Fruit fly (Drosophila melanogaster) whole organism, embryonic: ENCODE data around the gene saturn.
A peak's percentile ranks its signal among the peaks of the same experiment; 100 is the strongest.

Experiments
- Ada2b ChIP-seq: fragments of 200-800 bp; sonication (Bioruptor generic); IDR thresholded peaks from 2 replicates; pipeline ENCODE4 v1.3.6; 2022; ENCODE audit warnings: missing biosample characterization, missing genetic modification characterization
- Adf1 ChIP-seq: fragments of 200-800 bp; sonication (Bioruptor generic); IDR thresholded peaks from 2 replicates; pipeline ENCODE4 v1.3.6; 2022; ENCODE audit warnings: missing biosample characterization, missing genetic modification characterization
- Atf3 ChIP-seq: fragments of 200-800 bp; sonication (Bioruptor generic); optimal IDR thresholded peaks from 3 replicates; lab custom pipeline; 2016; ENCODE audit warnings: missing biosample characterization, missing genetic modification characterization
- CG10462 ChIP-seq: fragments of 200-800 bp; sonication (Bioruptor generic); optimal IDR thresholded peaks from 2 replicates; lab custom pipeline; 2016; ENCODE audit warnings: missing biosample characterization, missing genetic modification characterization
- CG14050 ChIP-seq: fragments of 200-800 bp; sonication (Bioruptor generic); IDR thresholded peaks from 3 replicates; pipeline ENCODE4 v1.3.6; 2022; ENCODE audit warnings: missing biosample characterization, missing genetic modification characterization
- CG14667 ChIP-seq: fragments of 200-800 bp; sonication (Bioruptor generic); IDR thresholded peaks from 2 replicates; pipeline ENCODE4 v1.3.6; 2022; ENCODE audit warnings: missing biosample characterization, missing genetic modification characterization
- CG14965 ChIP-seq: fragments of 200-800 bp; sonication (Bioruptor generic); optimal IDR thresholded peaks from 2 replicates; lab custom pipeline; 2016; ENCODE audit warnings: missing biosample characterization, missing genetic modification characterization, borderline replicate concordance
- CG15601 ChIP-seq: fragments of 200-800 bp; sonication (Bioruptor generic); optimal IDR thresholded peaks from 3 replicates; lab custom pipeline; 2019; ENCODE audit warnings: missing biosample characterization, mild to moderate bottlenecking, missing genetic modification characterization, moderate library complexity
- CG16863 ChIP-seq: fragments of 200-800 bp; sonication (Bioruptor generic); optimal IDR thresholded peaks from 3 replicates; lab custom pipeline; 2016; ENCODE audit warnings: missing biosample characterization, missing genetic modification characterization
- CG17829 ChIP-seq: fragments of 200-800 bp; optimal IDR thresholded peaks from 2 replicates; lab custom pipeline; 2019; ENCODE audit warnings: missing biosample characterization, mild to moderate bottlenecking, missing genetic modification characterization, moderate library complexity
- CG30020 ChIP-seq: fragments of 200-800 bp; optimal IDR thresholded peaks from 2 replicates; lab custom pipeline; 2019; ENCODE audit warnings: missing biosample characterization, mild to moderate bottlenecking, missing genetic modification characterization, moderate library complexity
- CG32532 ChIP-seq: fragments of 200-800 bp; sonication (Bioruptor generic); IDR thresholded peaks from 2 replicates; pipeline ENCODE4 v1.3.6; 2022; ENCODE audit warnings: missing biosample characterization, missing genetic modification characterization
- CG6272 ChIP-seq: fragments of 200-800 bp; sonication (Bioruptor generic); IDR thresholded peaks from 2 replicates; pipeline ENCODE4 v1.3.6; 2022; ENCODE audit warnings: missing biosample characterization, missing genetic modification characterization
- CG7372 ChIP-seq: fragments of 200-800 bp; sonication (Bioruptor generic); IDR thresholded peaks from 2 replicates; pipeline ENCODE4 v1.3.6; 2022; ENCODE audit warnings: missing biosample characterization, missing genetic modification characterization
- CG8388 ChIP-seq: fragments of 200-800 bp; sonication (Bioruptor generic); optimal IDR thresholded peaks from 2 replicates; lab custom pipeline; 2019; ENCODE audit warnings: missing biosample characterization, mild to moderate bottlenecking, missing genetic modification characterization, moderate library complexity
- CG9437 ChIP-seq: fragments of 200-800 bp; sonication (Bioruptor generic); optimal IDR thresholded peaks from 2 replicates; lab custom pipeline; 2018; ENCODE audit warnings: missing biosample characterization, mild to moderate bottlenecking, missing genetic modification characterization
- CG9727 ChIP-seq: fragments of 200-800 bp; sonication (Bioruptor generic); optimal IDR thresholded peaks from 3 replicates; lab custom pipeline; 2017; ENCODE audit warnings: missing biosample characterization, mild to moderate bottlenecking, missing genetic modification characterization
- Chrac-16 ChIP-seq: fragments of 200-800 bp; sonication (Bioruptor generic); optimal IDR thresholded peaks from 3 replicates; lab custom pipeline; 2016; ENCODE audit warnings: missing biosample characterization, missing genetic modification characterization
- CkIIα-i1 ChIP-seq: fragments of 200-800 bp; sonication (Bioruptor generic); IDR thresholded peaks from 2 replicates; pipeline ENCODE4 v1.3.6; 2022; ENCODE audit warnings: missing biosample characterization, missing genetic modification characterization
- D ChIP-seq, 2 experiments: fragments of 200-800 bp in 1 of 2; fragments of >200 bp in 1 of 2; sonication (Bioruptor generic) in 1 of 2; optimal IDR thresholded peaks; 2 replicates in 1 of 2; 3 replicates in 1 of 2; lab custom pipeline; 2017; ENCODE audit warnings: mild to moderate bottlenecking in 1 of 2, missing biosample characterization in 1 of 2, missing genetic modification characterization in 1 of 2, missing genetic modification reagents in 1 of 2
- Dfd ChIP-seq, 2 experiments: fragments of >200 bp; optimal IDR thresholded peaks; 2 replicates each; lab custom pipeline; 2017; ENCODE audit warnings: missing biosample characterization in 2 of 2, missing genetic modification characterization in 2 of 2
- Dref ChIP-seq: fragments of 200-800 bp; sonication (Bioruptor generic); IDR thresholded peaks from 2 replicates; pipeline ENCODE4 v1.3.6; 2022; ENCODE audit warnings: missing biosample characterization, missing genetic modification characterization
- Drgx ChIP-seq: fragments of 200-800 bp; sonication (Bioruptor generic); IDR thresholded peaks from 2 replicates; pipeline ENCODE4 v1.3.6; 2022; ENCODE audit warnings: missing biosample characterization, missing genetic modification characterization
- Gug ChIP-seq: fragments of 200-800 bp; sonication (Bioruptor generic); IDR thresholded peaks from 4 replicates; pipeline ENCODE4 v1.3.6; 2022; ENCODE audit warnings: missing biosample characterization, missing genetic modification characterization
- HLHmδ ChIP-seq: fragments of 200-800 bp; sonication (Bioruptor generic); optimal IDR thresholded peaks from 2 replicates; lab custom pipeline; 2018; ENCODE audit warnings: missing biosample characterization, mild to moderate bottlenecking, missing genetic modification characterization, moderate library complexity
- Sry-β ChIP-seq: fragments of 200-800 bp; sonication (Bioruptor generic); optimal IDR thresholded peaks from 2 replicates; lab custom pipeline; 2018; ENCODE audit warnings: missing biosample characterization, mild to moderate bottlenecking, missing genetic modification characterization, moderate library complexity
- Taf1 ChIP-seq: fragments of 200-800 bp; sonication (Bioruptor generic); IDR thresholded peaks from 2 replicates; pipeline ENCODE4 v1.3.6; 2022; ENCODE audit warnings: missing biosample characterization, missing genetic modification characterization
- ab ChIP-seq: fragments of 200-800 bp; sonication (Bioruptor generic); optimal IDR thresholded peaks from 2 replicates; lab custom pipeline; 2016; ENCODE audit warnings: missing biosample characterization, missing genetic modification characterization
- ac ChIP-seq: fragments of 200-800 bp; sonication (Bioruptor generic); optimal IDR thresholded peaks from 3 replicates; lab custom pipeline; 2017; ENCODE audit warnings: missing biosample characterization, mild to moderate bottlenecking, missing genetic modification characterization
- al ChIP-seq: fragments of 200-800 bp; sonication (Bioruptor generic); IDR thresholded peaks from 2 replicates; pipeline ENCODE4 v1.3.6; 2022; ENCODE audit warnings: missing biosample characterization, missing genetic modification characterization
- amos ChIP-seq: fragments of 200-800 bp; sonication (Bioruptor generic); IDR thresholded peaks from 2 replicates; pipeline ENCODE4 v1.3.6; 2022; ENCODE audit warnings: missing biosample characterization, missing genetic modification characterization; ENCODE audit not compliant: partially characterized antibody
- bbx ChIP-seq: fragments of 200-800 bp; sonication (Bioruptor generic); IDR thresholded peaks from 2 replicates; pipeline ENCODE4 v1.3.6; 2022; ENCODE audit warnings: missing biosample characterization, missing genetic modification characterization; ENCODE audit not compliant: partially characterized antibody
- cas ChIP-seq: fragments of 200-800 bp; sonication (Bioruptor generic); IDR thresholded peaks from 2 replicates; pipeline ENCODE4 v1.3.6; 2022; ENCODE audit warnings: missing biosample characterization, missing genetic modification characterization
- crol ChIP-seq: fragments of 200-800 bp; sonication (Bioruptor generic); IDR thresholded peaks from 2 replicates; pipeline ENCODE4 v1.3.6; 2022; ENCODE audit warnings: missing biosample characterization, missing genetic modification characterization
- danr ChIP-seq: fragments of 200-800 bp; sonication (Bioruptor generic); IDR thresholded peaks from 2 replicates; pipeline ENCODE4 v1.3.6; 2022; ENCODE audit warnings: missing biosample characterization, missing genetic modification characterization
- dati ChIP-seq: fragments of 200-800 bp; sonication (Bioruptor generic); IDR thresholded peaks from 2 replicates; pipeline ENCODE4 v1.3.6; 2022; ENCODE audit warnings: missing biosample characterization, missing genetic modification characterization
- eve ChIP-seq, 2 experiments: fragments of >200 bp; optimal IDR thresholded peaks; 2 replicates each; lab custom pipeline; 2017; ENCODE audit warnings: missing biosample characterization in 2 of 2, missing genetic modification characterization in 2 of 2
- ham ChIP-seq: fragments of 200-800 bp; sonication (Bioruptor generic); IDR thresholded peaks from 2 replicates; pipeline ENCODE4 v1.3.6; 2022; ENCODE audit warnings: missing biosample characterization, missing genetic modification characterization
- kni ChIP-seq: fragments of 200-800 bp; sonication (Bioruptor generic); optimal IDR thresholded peaks from 3 replicates; lab custom pipeline; 2017; ENCODE audit warnings: mild to moderate bottlenecking, missing biosample characterization, missing genetic modification reagents, missing genetic modification characterization
- oc ChIP-seq: fragments of 200-800 bp; sonication (Bioruptor generic); optimal IDR thresholded peaks from 2 replicates; lab custom pipeline; 2018; ENCODE audit warnings: missing biosample characterization, mild to moderate bottlenecking, missing genetic modification characterization, moderate library complexity
- odd ChIP-seq: fragments of 200-800 bp; sonication (Bioruptor generic); optimal IDR thresholded peaks from 2 replicates; lab custom pipeline; 2017; ENCODE audit warnings: missing biosample characterization, mild to moderate bottlenecking, missing genetic modification characterization
- onecut ChIP-seq: fragments of 200-800 bp; sonication (Bioruptor generic); IDR thresholded peaks from 2 replicates; pipeline ENCODE4 v1.3.6; 2022; ENCODE audit warnings: missing biosample characterization, missing genetic modification characterization
- pros ChIP-seq: fragments of 200-800 bp; sonication (Bioruptor generic); optimal IDR thresholded peaks from 3 replicates; lab custom pipeline; 2019; ENCODE audit warnings: missing biosample characterization, mild to moderate bottlenecking, missing genetic modification characterization, moderate library complexity
- ro ChIP-seq: fragments of 200-800 bp; sonication (Bioruptor generic); IDR thresholded peaks from 2 replicates; pipeline ENCODE4 v1.3.6; 2022; ENCODE audit warnings: missing biosample characterization, missing genetic modification characterization
- schlank ChIP-seq: fragments of 200-800 bp; sonication (Bioruptor generic); optimal IDR thresholded peaks from 2 replicates; lab custom pipeline; 2018; ENCODE audit warnings: missing biosample characterization, mild to moderate bottlenecking, missing genetic modification characterization
- sim ChIP-seq: fragments of 200-800 bp; sonication (Bioruptor generic); IDR thresholded peaks from 2 replicates; pipeline ENCODE4 v1.3.6; 2022; ENCODE audit warnings: missing biosample characterization, missing genetic modification characterization
- slou ChIP-seq: fragments of 200-800 bp; sonication (Bioruptor generic); optimal IDR thresholded peaks from 3 replicates; lab custom pipeline; 2016; ENCODE audit warnings: missing biosample characterization, missing genetic modification characterization
- tup ChIP-seq: fragments of 200-800 bp; sonication (Bioruptor generic); optimal IDR thresholded peaks from 2 replicates; lab custom pipeline; 2016; ENCODE audit warnings: missing biosample characterization, mild to moderate bottlenecking, missing genetic modification characterization, moderate library complexity
- unpg ChIP-seq: fragments of 200-800 bp; sonication (Bioruptor generic); optimal IDR thresholded peaks from 3 replicates; lab custom pipeline; 2018; ENCODE audit warnings: missing biosample characterization, mild to moderate bottlenecking, missing genetic modification characterization, moderate library complexity
- wdn ChIP-seq: fragments of 200-800 bp; sonication (Bioruptor generic); IDR thresholded peaks from 2 replicates; pipeline ENCODE4 v1.3.6; 2022; ENCODE audit warnings: missing biosample characterization, missing genetic modification characterization
- yki ChIP-seq: fragments of >200 bp; optimal IDR thresholded peaks from 3 replicates; lab custom pipeline; 2018

saturn gene

DNA sequence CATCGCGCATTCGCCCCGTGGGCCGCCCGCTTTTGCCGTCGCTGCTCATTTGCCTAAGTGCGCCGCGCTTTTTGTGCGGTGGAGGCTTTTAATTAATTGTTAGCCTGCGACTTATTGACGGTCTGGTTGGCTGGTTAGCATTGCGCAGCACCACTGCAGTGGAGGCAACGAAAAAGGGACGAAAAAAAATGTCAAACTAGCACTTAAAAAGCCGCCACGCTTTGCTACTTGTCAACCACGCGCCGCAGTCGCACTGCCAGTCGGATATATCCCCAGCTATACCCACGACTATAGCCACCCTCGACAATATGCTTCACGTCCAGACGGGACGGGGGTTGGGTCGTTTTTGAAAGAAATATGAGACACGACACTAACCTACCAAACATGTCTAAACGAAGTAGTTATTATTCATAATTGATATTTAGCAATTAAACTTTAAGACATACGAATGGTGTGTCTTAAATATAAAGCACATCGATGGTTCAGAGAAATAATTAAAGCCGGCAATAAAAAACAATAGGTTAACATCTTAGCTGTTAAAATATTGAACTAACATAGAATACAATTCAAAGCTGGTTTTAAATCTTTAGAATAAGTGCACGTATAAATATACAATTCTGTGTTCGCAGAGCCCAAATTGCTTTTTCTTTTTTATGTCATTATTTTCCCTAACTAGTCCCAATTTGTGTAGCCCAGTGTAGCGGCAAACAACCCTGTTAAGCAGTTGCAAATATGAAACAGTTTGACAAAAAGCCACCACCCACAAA lies 30.8 kb upstream of the saturn start (continued):
- TF ChIP-seq CG14667 (GFP tag; lab: Robert Waterston, UW): no peak
- no peak for TF ChIP-seq crol (GFP tag; lab: Robert Waterston, UW)
- peak; percentile 57 for TF ChIP-seq CG15601 (tag; lab: Kevin White, UChicago)
- peak; percentile 48 for TF ChIP-seq CG8388 (GFP tag; lab: Kevin White, UChicago)
- peak; percentile 22 for TF ChIP-seq CG9437
- no peak for TF ChIP-seq yki (lab: Kevin White, UChicago)
- TF ChIP-seq Adf1: no peak
- TF ChIP-seq danr (GFP tag; lab: Robert Waterston, UW): no peak
- no peak for TF ChIP-seq oc (tag; lab: Kevin White, UChicago)
- TF ChIP-seq slou (GFP tag; lab: Kevin White, UChicago): no peak
- TF ChIP-seq Dfd (GFP tag; optimal IDR thresholded peaks at IDR 0.05; lab: Kevin White, UChicago): no peak
- TF ChIP-seq Chrac-16: no peak
- TF ChIP-seq ab (GFP tag; lab: Kevin White, UChicago): no peak
- no peak for TF ChIP-seq D (optimal IDR thresholded peaks at IDR 0.05; lab: Kevin White, UChicago)
- peak; percentile 88 for TF ChIP-seq D (GFP tag; optimal IDR thresholded peaks at IDR 0.05; lab: Kevin White, UChicago)
- no peak for TF ChIP-seq CG14050 (GFP tag; lab: Robert Waterston, UW)
- peak; percentile 44 for TF ChIP-seq CG17829 (tag; lab: Kevin White, UChicago)
- peak; percentile 53 for TF ChIP-seq odd (GFP tag; lab: Kevin White, UChicago)
- TF ChIP-seq Sry-β (GFP tag; lab: Kevin White, UChicago): no peak
- no peak for TF ChIP-seq CG14965
- TF ChIP-seq HLHmδ (GFP tag; lab: Kevin White, UChicago): no peak
- TF ChIP-seq dati: no peak
- TF ChIP-seq Dref (GFP tag; lab: Robert Waterston, UW): no peak
- TF ChIP-seq CkIIα-i1 (GFP tag; lab: Robert Waterston, UW): no peak
- TF ChIP-seq CG7372 (GFP tag; lab: Robert Waterston, UW): peak; percentile 69; the same call in 1 of the 2 replicates
- TF ChIP-seq CG6272 (GFP tag; lab: Robert Waterston, UW): no peak
- TF ChIP-seq CG16863: no peak
- TF ChIP-seq Gug (GFP tag; lab: Robert Waterston, UW): no peak
- no peak for TF ChIP-seq CG30020 (tag; lab: Kevin White, UChicago)
- TF ChIP-seq pros: peak; percentile 7
- no peak for TF ChIP-seq Ada2b (GFP tag; lab: Robert Waterston, UW)
- TF ChIP-seq ro (GFP tag; lab: Robert Waterston, UW): no peak
- no peak for TF ChIP-seq kni (GFP tag; lab: Kevin White, UChicago)
- no peak for TF ChIP-seq sim (GFP tag; lab: Robert Waterston, UW)
- no peak for TF ChIP-seq wdn (GFP tag; lab: Robert Waterston, UW)
- no peak for TF ChIP-seq schlank (tag; lab: Kevin White, UChicago)
- TF ChIP-seq Drgx (GFP tag; lab: Robert Waterston, UW): no peak
- no peak for TF ChIP-seq cas (GFP tag; lab: Robert Waterston, UW)
- no peak for TF ChIP-seq onecut (GFP tag; lab: Robert Waterston, UW)
- TF ChIP-seq tup (GFP tag; lab: Kevin White, UChicago): no peak
- no peak for TF ChIP-seq Taf1 (GFP tag; lab: Robert Waterston, UW)
- TF ChIP-seq eve (GFP tag; optimal IDR thresholded peaks at IDR 0.05; lab: Kevin White, UChicago): peak in 1 of 2 experiments; percentile 91
- TF ChIP-seq unpg: peak; percentile 51
- TF ChIP-seq CG10462 (GFP tag; lab: Kevin White, UChicago): no peak
- TF ChIP-seq CG32532 (GFP tag; lab: Robert Waterston, UW): no peak
- no peak for TF ChIP-seq Atf3 (GFP tag; lab: Kevin White, UChicago)
- no peak for TF ChIP-seq ham
- TF ChIP-seq ac (GFP tag; lab: Kevin White, UChicago): no peak
- TF ChIP-seq CG9727 (GFP tag; lab: Kevin White, UChicago): peak; percentile 49
- TF ChIP-seq al (GFP tag; lab: Robert Waterston, UW): no peak
- TF ChIP-seq bbx (GFP tag; lab: Robert Waterston, UW): no peak
- no peak for TF ChIP-seq amos
